Fruit fly (Drosophila melanogaster) whole organism, embryonic: ENCODE measurements around the gene CG13605.

Experiments
- Abd-B ChIP-seq: fragments of 200-800 bp; sonication (Bioruptor generic); optimal IDR thresholded peaks from 2 replicates; lab custom pipeline; 2018; ENCODE audit warnings: missing biosample characterization, mild to moderate bottlenecking, missing genetic modification characterization, moderate library complexity
- Atf3 ChIP-seq: fragments of 200-800 bp; sonication (Bioruptor generic); optimal IDR thresholded peaks from 3 replicates; lab custom pipeline; 2016; ENCODE audit warnings: missing biosample characterization, missing genetic modification characterization
- B-H2 ChIP-seq: fragments of 200-800 bp; sonication (Bioruptor generic); optimal IDR thresholded peaks from 2 replicates; lab custom pipeline; 2018; ENCODE audit warnings: missing biosample characterization, mild to moderate bottlenecking, missing genetic modification characterization
- CG12071 ChIP-seq: fragments of 200-800 bp; sonication (Bioruptor generic); optimal IDR thresholded peaks from 3 replicates; lab custom pipeline; 2018; ENCODE audit warnings: missing biosample characterization, mild to moderate bottlenecking, missing genetic modification characterization
- CG12219 ChIP-seq: fragments of 200-800 bp; sonication (Bioruptor generic); optimal IDR thresholded peaks from 3 replicates; lab custom pipeline; 2018; ENCODE audit warnings: missing biosample characterization, mild to moderate bottlenecking, missing genetic modification characterization
- CG12236 ChIP-seq: fragments of 200-800 bp; sonication (Bioruptor generic); optimal IDR thresholded peaks from 2 replicates; lab custom pipeline; 2016; ENCODE audit warnings: missing biosample characterization, missing genetic modification characterization
- CG1233 ChIP-seq: fragments of 200-800 bp; sonication (Bioruptor generic); optimal IDR thresholded peaks from 4 replicates; lab custom pipeline; 2018; ENCODE audit warnings: missing biosample characterization, mild to moderate bottlenecking, missing genetic modification characterization
- CG12659 ChIP-seq: fragments of 200-800 bp; sonication (Bioruptor generic); optimal IDR thresholded peaks from 3 replicates; lab custom pipeline; 2017; ENCODE audit warnings: mild to moderate bottlenecking, missing biosample characterization, missing genetic modification reagents, missing genetic modification characterization
- CG13624 ChIP-seq: fragments of 200-800 bp; sonication (Bioruptor generic); optimal IDR thresholded peaks from 2 replicates; lab custom pipeline; 2016; ENCODE audit warnings: missing biosample characterization, missing genetic modification characterization
- CG14710 ChIP-seq: fragments of 200-800 bp; sonication (Bioruptor generic); optimal IDR thresholded peaks from 3 replicates; lab custom pipeline; 2019; ENCODE audit warnings: missing biosample characterization, mild to moderate bottlenecking, missing genetic modification characterization, moderate library complexity
- CG15601 ChIP-seq: fragments of 200-800 bp; sonication (Bioruptor generic); optimal IDR thresholded peaks from 3 replicates; lab custom pipeline; 2019; ENCODE audit warnings: missing biosample characterization, mild to moderate bottlenecking, missing genetic modification characterization, moderate library complexity
- CG17359 ChIP-seq: fragments of 200-800 bp; sonication (Bioruptor generic); optimal IDR thresholded peaks from 3 replicates; lab custom pipeline; 2018; ENCODE audit warnings: missing biosample characterization, mild to moderate bottlenecking, missing genetic modification characterization, moderate library complexity
- CG1832 ChIP-seq: fragments of 200-800 bp; sonication (Bioruptor generic); optimal IDR thresholded peaks from 2 replicates; lab custom pipeline; 2017; ENCODE audit warnings: missing biosample characterization, mild to moderate bottlenecking, missing genetic modification characterization, inconsistent platforms
- CG2202 ChIP-seq: fragments of 200-800 bp; sonication (Bioruptor generic); optimal IDR thresholded peaks from 2 replicates; lab custom pipeline; 2018; ENCODE audit warnings: missing biosample characterization, mild to moderate bottlenecking, missing genetic modification characterization
- CG2712 ChIP-seq: fragments of 200-800 bp; optimal IDR thresholded peaks from 3 replicates; lab custom pipeline; 2019; ENCODE audit warnings: missing biosample characterization, mild to moderate bottlenecking, missing genetic modification characterization, moderate library complexity
- CG7556 ChIP-seq: fragments of 200-800 bp; sonication (Bioruptor generic); optimal IDR thresholded peaks from 2 replicates; lab custom pipeline; 2017; ENCODE audit warnings: missing biosample characterization, mild to moderate bottlenecking, missing genetic modification characterization
- CG7839 ChIP-seq: fragments of 200-800 bp; sonication (Bioruptor generic); optimal IDR thresholded peaks from 3 replicates; lab custom pipeline; 2018; ENCODE audit warnings: missing biosample characterization, mild to moderate bottlenecking, missing genetic modification characterization, moderate library complexity
- Dll ChIP-seq: fragments of 200-800 bp; sonication (Bioruptor generic); IDR thresholded peaks from 4 replicates; pipeline ENCODE4 v1.3.6; 2022; ENCODE audit warnings: missing biosample characterization, missing genetic modification characterization; ENCODE audit not compliant: partially characterized antibody
- Doc2 ChIP-seq: fragments of 200-800 bp; sonication (Bioruptor generic); IDR thresholded peaks from 2 replicates; pipeline ENCODE4 v1.3.6; 2022; ENCODE audit warnings: missing biosample characterization, missing genetic modification characterization
- Fer1 ChIP-seq: fragments of 200-800 bp; sonication (Bioruptor generic); optimal IDR thresholded peaks from 2 replicates; lab custom pipeline; 2017; ENCODE audit warnings: missing biosample characterization, mild to moderate bottlenecking, missing genetic modification characterization
- Fer3 ChIP-seq: fragments of 200-800 bp; sonication (Bioruptor generic); optimal IDR thresholded peaks from 2 replicates; lab custom pipeline; 2018; ENCODE audit warnings: missing biosample characterization, mild to moderate bottlenecking, missing genetic modification characterization, moderate library complexity
- HHEX ChIP-seq: fragments of 200-800 bp; sonication (Bioruptor generic); optimal IDR thresholded peaks from 3 replicates; lab custom pipeline; 2017; ENCODE audit warnings: missing biosample characterization, mild to moderate bottlenecking, missing genetic modification characterization, missing genetic modification reagents
- HmgZ ChIP-seq: fragments of 200-800 bp; sonication (Bioruptor generic); optimal IDR thresholded peaks from 2 replicates; lab custom pipeline; 2018; ENCODE audit warnings: missing biosample characterization, mild to moderate bottlenecking, missing genetic modification characterization
- NC2α ChIP-seq: fragments of 200-800 bp; sonication (Bioruptor generic); optimal IDR thresholded peaks from 2 replicates; lab custom pipeline; 2016; ENCODE audit warnings: missing biosample characterization, missing genetic modification characterization
- NC2β ChIP-seq: fragments of 200-800 bp; sonication (Bioruptor generic); optimal IDR thresholded peaks from 2 replicates; lab custom pipeline; 2016; ENCODE audit warnings: missing biosample characterization, missing genetic modification characterization
- Nf-YB ChIP-seq: fragments of 200-800 bp; sonication (Bioruptor generic); optimal IDR thresholded peaks from 3 replicates; lab custom pipeline; 2019; ENCODE audit warnings: missing biosample characterization, mild to moderate bottlenecking, missing genetic modification characterization, moderate library complexity
- Nf-YC ChIP-seq: fragments of 200-800 bp; optimal IDR thresholded peaks from 3 replicates; lab custom pipeline; 2019; ENCODE audit warnings: missing biosample characterization, mild to moderate bottlenecking, missing genetic modification characterization, moderate library complexity
- Trl ChIP-seq, 3 experiments: fragments of >200 bp in 2 of 3; fragments of 200-800 bp in 1 of 3; sonication (Bioruptor generic) in 1 of 3; optimal IDR thresholded peaks; 2 replicates in 1 of 3; 3 replicates in 2 of 3; lab custom pipeline; 2016 to 2017; ENCODE audit warnings: missing biosample characterization in 1 of 3, missing genetic modification characterization in 1 of 3
- caup ChIP-seq: fragments of 200-800 bp; sonication (Bioruptor generic); optimal IDR thresholded peaks from 3 replicates; lab custom pipeline; 2017; ENCODE audit warnings: missing biosample characterization, mild to moderate bottlenecking, missing genetic modification characterization, moderate library complexity; ENCODE audit not compliant: severe bottlenecking
- dimm ChIP-seq: fragments of 200-800 bp; sonication (Bioruptor generic); IDR thresholded peaks from 2 replicates; pipeline ENCODE4 v1.3.6; 2022; ENCODE audit warnings: missing biosample characterization, missing genetic modification characterization
- ewg ChIP-seq: fragments of 200-800 bp; sonication (Bioruptor generic); optimal IDR thresholded peaks from 3 replicates; lab custom pipeline; 2017; ENCODE audit warnings: mild to moderate bottlenecking, missing biosample characterization, missing genetic modification reagents, missing genetic modification characterization
- fd64A ChIP-seq: fragments of 200-800 bp; sonication (Bioruptor generic); optimal IDR thresholded peaks from 3 replicates; lab custom pipeline; 2018; ENCODE audit warnings: missing biosample characterization, mild to moderate bottlenecking, missing genetic modification characterization
- gfzf ChIP-seq: fragments of 200-800 bp; sonication (Bioruptor generic); optimal IDR thresholded peaks from 2 replicates; lab custom pipeline; 2016; ENCODE audit warnings: missing biosample characterization, mild to moderate bottlenecking, missing genetic modification characterization, moderate library complexity
- gro ChIP-seq: fragments of 200-800 bp; sonication (Bioruptor generic); optimal IDR thresholded peaks from 2 replicates; lab custom pipeline; 2016; ENCODE audit warnings: missing biosample characterization, missing genetic modification characterization
- h ChIP-seq: fragments of >200 bp; optimal IDR thresholded peaks from 2 replicates; lab custom pipeline; 2017
- her ChIP-seq: fragments of 200-800 bp; sonication (Bioruptor generic); optimal IDR thresholded peaks from 2 replicates; lab custom pipeline; 2016; ENCODE audit warnings: missing biosample characterization, missing genetic modification characterization
- hth ChIP-seq: fragments of >200 bp; optimal IDR thresholded peaks from 2 replicates; lab custom pipeline; 2017; ENCODE audit warnings: inconsistent platforms
- mld ChIP-seq: fragments of 200-800 bp; sonication (Bioruptor generic); IDR thresholded peaks from 3 replicates; pipeline ENCODE4 v1.3.6; 2022; ENCODE audit warnings: missing biosample characterization, missing genetic modification characterization; ENCODE audit not compliant: partially characterized antibody
- nau ChIP-seq: fragments of 200-800 bp; sonication (Bioruptor generic); optimal IDR thresholded peaks from 3 replicates; lab custom pipeline; 2017; ENCODE audit warnings: missing biosample characterization, mild to moderate bottlenecking, missing genetic modification characterization, missing genetic modification reagents
- pho ChIP-seq: fragments of 200-800 bp; sonication (Bioruptor generic); optimal IDR thresholded peaks from 2 replicates; lab custom pipeline; 2016; ENCODE audit warnings: missing biosample characterization, missing genetic modification characterization
- phol ChIP-seq: fragments of 200-800 bp; sonication (Bioruptor generic); optimal IDR thresholded peaks from 3 replicates; lab custom pipeline; 2018; ENCODE audit warnings: missing biosample characterization, mild to moderate bottlenecking, missing genetic modification characterization, moderate library complexity
- psq ChIP-seq: fragments of 200-800 bp; sonication (Bioruptor generic); optimal IDR thresholded peaks from 2 replicates; lab custom pipeline; 2017; ENCODE audit warnings: missing biosample characterization, missing genetic modification characterization
- rib ChIP-seq: fragments of 200-800 bp; sonication (Bioruptor generic); IDR thresholded peaks from 2 replicates; pipeline ENCODE4 v1.3.6; 2022; ENCODE audit warnings: missing biosample characterization, missing genetic modification characterization
- sc ChIP-seq, 3 experiments: fragments of >200 bp in 2 of 3; fragments of 200-800 bp in 1 of 3; sonication (Bioruptor generic) in 1 of 3; optimal IDR thresholded peaks; 2 replicates in 2 of 3; 3 replicates in 1 of 3; lab custom pipeline; 2017; ENCODE audit warnings: mild to moderate bottlenecking in 1 of 3, missing biosample characterization in 1 of 3, missing genetic modification characterization in 1 of 3, missing genetic modification reagents in 1 of 3
- sug ChIP-seq: fragments of 200-800 bp; optimal IDR thresholded peaks from 2 replicates; lab custom pipeline; 2019; ENCODE audit warnings: missing biosample characterization, mild to moderate bottlenecking, missing genetic modification characterization, moderate library complexity
- tap ChIP-seq: fragments of 200-800 bp; optimal IDR thresholded peaks from 3 replicates; lab custom pipeline; 2019; ENCODE audit warnings: missing biosample characterization, mild to moderate bottlenecking, missing genetic modification characterization, moderate library complexity
- tgo ChIP-seq: fragments of 200-800 bp; sonication (Bioruptor generic); IDR thresholded peaks from 3 replicates; pipeline ENCODE4 v1.3.6; 2022; ENCODE audit warnings: missing biosample characterization, missing genetic modification characterization
- tup ChIP-seq: fragments of 200-800 bp; sonication (Bioruptor generic); optimal IDR thresholded peaks from 2 replicates; lab custom pipeline; 2016; ENCODE audit warnings: missing biosample characterization, mild to moderate bottlenecking, missing genetic modification characterization, moderate library complexity
- zen ChIP-seq: fragments of 200-800 bp; sonication (Bioruptor generic); optimal IDR thresholded peaks from 3 replicates; lab custom pipeline; 2018; ENCODE audit warnings: missing biosample characterization, mild to moderate bottlenecking, missing genetic modification characterization, moderate library complexity

The CG13605 gene

dm6 chr3R:24105312-24105902 lies 6.8 kb downstream of the CG13605 start, which contains the start of gene Syx1A (continued):
- TF ChIP-seq gro (GFP tag; lab: Kevin White, UChicago), result peak; percentile 16
- TF ChIP-seq CG1832 (GFP tag; lab: Kevin White, UChicago), result peak; percentile 85
- TF ChIP-seq NC2α (GFP tag; lab: Kevin White, UChicago), result no peak
- TF ChIP-seq CG13624, result peak; percentile 32
- TF ChIP-seq CG2712, result peak; percentile 29
- no peak for TF ChIP-seq tup (GFP tag; lab: Kevin White, UChicago)
- TF ChIP-seq CG15601, result no peak
- TF ChIP-seq Doc2 (GFP tag; lab: Robert Waterston, UW), result no peak
- peak; percentile 98 for TF ChIP-seq psq (GFP tag; lab: Kevin White, UChicago)
- TF ChIP-seq tap, result peak; percentile 32
- TF ChIP-seq CG1233 (GFP tag; lab: Kevin White, UChicago), result peak; percentile 11
- no peak for TF ChIP-seq mld (GFP tag; lab: Robert Waterston, UW)
- TF ChIP-seq CG2202 (tag; lab: Kevin White, UChicago), result peak; percentile 11
- TF ChIP-seq CG12659 (GFP tag; lab: Kevin White, UChicago), result peak; percentile 60
- TF ChIP-seq Dll (GFP tag; lab: Robert Waterston, UW), result no peak
- peak; percentile 13 for TF ChIP-seq HHEX (GFP tag; lab: Kevin White, UChicago)
- no peak for TF ChIP-seq rib (GFP tag; lab: Robert Waterston, UW)
- TF ChIP-seq NC2β (GFP tag; lab: Kevin White, UChicago), result peak; percentile 13
- peak; percentile 100 for TF ChIP-seq sug (tag; lab: Kevin White, UChicago)
- TF ChIP-seq Fer3 (tag; lab: Kevin White, UChicago), result peak; percentile 15
- peak; percentile 22 for TF ChIP-seq CG12071
- TF ChIP-seq Fer1, result peak; percentile 18
- TF ChIP-seq Atf3 (GFP tag; lab: Kevin White, UChicago), result no peak
- TF ChIP-seq Trl (optimal IDR thresholded peaks at IDR 0.05; lab: Kevin White, UChicago), result no peak
- no peak for TF ChIP-seq Trl (GFP tag; optimal IDR thresholded peaks at IDR 0.05; lab: Kevin White, UChicago)
- peak; percentile 25 for TF ChIP-seq CG7839 (tag; lab: Kevin White, UChicago)
- TF ChIP-seq tgo (GFP tag; lab: Robert Waterston, UW), result no peak
- TF ChIP-seq gfzf (GFP tag; lab: Kevin White, UChicago), result peak; percentile 97
- peak; percentile 42 for TF ChIP-seq nau
- peak; percentile 23 for TF ChIP-seq Nf-YB
- peak; percentile 15 for TF ChIP-seq fd64A (GFP tag; lab: Kevin White, UChicago)
- TF ChIP-seq CG12219 (GFP tag; lab: Kevin White, UChicago), result peak; percentile 10
- no peak for TF ChIP-seq dimm
- TF ChIP-seq hth (lab: Kevin White, UChicago), result no peak
- no peak for TF ChIP-seq Abd-B
- TF ChIP-seq CG7556 (GFP tag; lab: Kevin White, UChicago), result no peak
- TF ChIP-seq CG12236, result no peak
- no peak for TF ChIP-seq B-H2 (GFP tag; lab: Kevin White, UChicago)
- TF ChIP-seq zen (tag; lab: Kevin White, UChicago), result peak; percentile 34
- TF ChIP-seq caup (GFP tag; lab: Kevin White, UChicago), result peak; percentile 28
- TF ChIP-seq h (lab: Kevin White, UChicago), result no peak
- TF ChIP-seq HmgZ (tag; lab: Kevin White, UChicago), result peak; percentile 30
- TF ChIP-seq her (GFP tag; lab: Kevin White, UChicago), result peak; percentile 23
- TF ChIP-seq CG14710, result peak; percentile 27
- TF ChIP-seq phol (tag; lab: Kevin White, UChicago), result peak; percentile 20
- TF ChIP-seq Nf-YC (tag; lab: Kevin White, UChicago), result peak; percentile 44
- peak; percentile 10 for TF ChIP-seq ewg (GFP tag; lab: Kevin White, UChicago)
- peak; percentile 23 for TF ChIP-seq pho
- peak; percentile 4 for TF ChIP-seq CG17359 (tag; lab: Kevin White, UChicago)
- TF ChIP-seq sc (optimal IDR thresholded peaks at IDR 0.05; lab: Kevin White, UChicago), result no peak
- TF ChIP-seq sc (GFP tag; optimal IDR thresholded peaks at IDR 0.05; lab: Kevin White, UChicago), result no peak
